Worm (Caenorhabditis elegans) whole organism, early embryonic: Measurements from ENCODE around the gene Y6D1A.1.

Experiments used
- B0310.2 ChIP-seq: sonication (generic microtip); optimal IDR thresholded peaks from 2 replicates; lab custom pipeline; 2016; ENCODE audit warnings: mild to moderate bottlenecking, missing genetic modification characterization, missing compliant biosample characterization
- F13C5.2 ChIP-seq: sonication (generic microtip); optimal IDR thresholded peaks from 2 replicates; lab custom pipeline; 2017; ENCODE audit warnings: mild to moderate bottlenecking, missing genetic modification characterization, inconsistent platforms, missing compliant biosample characterization
- aly-1 ChIP-seq: sonication (generic microtip); optimal IDR thresholded peaks from 2 replicates; lab custom pipeline; 2016; ENCODE audit warnings: missing genetic modification characterization, missing compliant biosample characterization
- ama-1 ChIP-seq: fragments of 150-350 bp; optimal IDR thresholded peaks from 2 replicates; lab custom pipeline; 2014
- ceh-36 ChIP-seq: sonication (generic microtip); optimal IDR thresholded peaks from 2 replicates; lab custom pipeline; 2016; ENCODE audit warnings: missing genetic modification characterization, inconsistent platforms, missing compliant biosample characterization
- flt-1 ChIP-seq: fragments of 200-800 bp; sonication (Bioruptor generic); IDR thresholded peaks from 2 replicates; pipeline ENCODE4 v1.3.6; 2022; ENCODE audit warnings: missing genetic modification characterization, missing compliant biosample characterization
- hmbx-1 ChIP-seq: sonication (generic microtip); optimal IDR thresholded peaks from 2 replicates; lab custom pipeline; 2016; ENCODE audit warnings: mild to moderate bottlenecking, missing genetic modification characterization, missing compliant biosample characterization
- hmg-4 ChIP-seq: fragments of 200-800 bp; sonication (Bioruptor generic); optimal IDR thresholded peaks from 2 replicates; lab custom pipeline; 2018; ENCODE audit warnings: mild to moderate bottlenecking, missing genetic modification characterization, missing compliant biosample characterization
- pes-1 ChIP-seq: fragments of 200-800 bp; sonication (Bioruptor generic); IDR thresholded peaks from 2 replicates; pipeline ENCODE4 v1.3.6; 2022; ENCODE audit warnings: missing genetic modification reagents, missing genetic modification characterization, missing compliant biosample characterization
- sea-1 ChIP-seq: fragments of 200-800 bp; sonication (Bioruptor generic); conservative IDR thresholded peaks from 2 replicates; pipeline ENCODE4 v1.3.6; 2022; ENCODE audit warnings: missing genetic modification characterization, missing compliant biosample characterization
- tbx-11 ChIP-seq: fragments of 200-800 bp; sonication (Bioruptor generic); IDR thresholded peaks from 2 replicates; pipeline ENCODE4 v1.3.6; 2022; ENCODE audit warnings: missing genetic modification characterization, missing compliant biosample characterization
- tbx-37 ChIP-seq: fragments of 200-800 bp; sonication (Bioruptor generic); conservative IDR thresholded peaks from 2 replicates; pipeline ENCODE4 v1.3.6; 2022; ENCODE audit warnings: missing genetic modification reagents, missing genetic modification characterization, missing compliant biosample characterization
- tra-4 ChIP-seq: sonication (generic microtip); optimal IDR thresholded peaks from 2 replicates; lab custom pipeline; 2017; ENCODE audit warnings: missing genetic modification characterization, missing compliant biosample characterization

DNA sequence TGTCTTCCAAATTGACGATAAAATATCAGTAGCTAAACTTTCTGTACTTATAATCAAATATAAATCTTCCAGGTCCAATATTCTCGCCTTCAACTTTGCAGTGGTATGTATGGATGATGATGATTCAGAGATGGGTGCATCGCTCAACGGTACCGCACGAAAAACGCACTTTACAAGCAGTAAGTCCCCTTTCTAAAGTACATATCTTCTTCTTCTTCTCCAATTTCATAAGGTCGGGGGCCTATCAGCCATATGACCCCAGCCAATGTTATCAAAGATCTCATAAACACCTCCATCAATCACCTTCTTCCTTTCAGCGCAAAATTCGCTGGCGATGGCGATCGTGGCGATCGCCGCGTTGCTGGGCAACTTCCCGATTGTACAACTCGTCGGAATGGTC lies 20.0 kb upstream of the Y6D1A.1 start:
- TF ChIP-seq hmbx-1 (no peak), ama-1 (no peak), F13C5.2 (tag; lab: Kevin White, UChicago) (no peak), tbx-11 (no peak), flt-1 (GFP tag; lab: Robert Waterston, UW) (no peak), aly-1 (tag; lab: Kevin White, UChicago) (no peak), sea-1 (GFP tag; lab: Robert Waterston, UW) (no peak), hmg-4 (GFP tag; lab: Kevin White, UChicago) (no peak), tbx-37 (GFP tag; lab: Robert Waterston, UW) (no peak), pes-1 (GFP tag; lab: Robert Waterston, UW) (no peak), tra-4 (tag; lab: Kevin White, UChicago) (no peak), B0310.2 (tag; lab: Kevin White, UChicago) (no peak), ceh-36 (tag; lab: Kevin White, UChicago) (no peak)
